Fruit fly (Drosophila melanogaster) whole organism, adult: ENCODE data around the gene CG3038.

ENCODE experiments used
- CG12768 ChIP-seq: fragments of 200-800 bp; sonication (Bioruptor generic); optimal IDR thresholded peaks from 2 replicates; lab custom pipeline; 2017; ENCODE audit warnings: missing biosample characterization, missing genetic modification characterization, mild to moderate bottlenecking, moderate library complexity, missing genetic modification reagents
- CG14711 ChIP-seq: fragments of 200-800 bp; sonication (Bioruptor generic); optimal IDR thresholded peaks from 2 replicates; lab custom pipeline; 2018; ENCODE audit warnings: missing biosample characterization, mild to moderate bottlenecking, missing genetic modification characterization, moderate library complexity
- CG33017 ChIP-seq: fragments of 200-800 bp; sonication (Bioruptor generic); optimal IDR thresholded peaks from 2 replicates; lab custom pipeline; 2018; ENCODE audit warnings: missing biosample characterization, mild to moderate bottlenecking, missing genetic modification characterization, moderate library complexity
- CG5204 ChIP-seq: fragments of 200-800 bp; sonication (Bioruptor generic); optimal IDR thresholded peaks from 2 replicates; lab custom pipeline; 2016; ENCODE audit warnings: missing biosample characterization, missing genetic modification characterization
- CG7045 ChIP-seq: fragments of 200-800 bp; sonication (Bioruptor generic); optimal IDR thresholded peaks from 2 replicates; lab custom pipeline; 2017; ENCODE audit warnings: missing biosample characterization, mild to moderate bottlenecking, missing genetic modification characterization
- CG7101 ChIP-seq: fragments of 200-800 bp; sonication (Bioruptor generic); optimal IDR thresholded peaks from 2 replicates; lab custom pipeline; 2018; ENCODE audit warnings: missing biosample characterization, mild to moderate bottlenecking, missing genetic modification characterization, moderate library complexity
- Clk ChIP-seq: fragments of 200-800 bp; sonication (Bioruptor generic); optimal IDR thresholded peaks from 2 replicates; lab custom pipeline; 2017; ENCODE audit warnings: missing biosample characterization, missing genetic modification characterization
- Hr96 ChIP-seq: fragments of 200-800 bp; sonication (Bioruptor generic); optimal IDR thresholded peaks from 2 replicates; lab custom pipeline; 2016; ENCODE audit warnings: missing biosample characterization, missing genetic modification characterization
- bab1 ChIP-seq: fragments of 200-800 bp; sonication (Bioruptor generic); optimal IDR thresholded peaks from 3 replicates; lab custom pipeline; 2019; ENCODE audit warnings: missing biosample characterization, mild to moderate bottlenecking, missing genetic modification characterization, moderate library complexity
- cic ChIP-seq: fragments of 200-800 bp; sonication (Bioruptor generic); optimal IDR thresholded peaks from 2 replicates; lab custom pipeline; 2017; ENCODE audit warnings: missing biosample characterization, mild to moderate bottlenecking, missing genetic modification characterization, moderate library complexity
- kay ChIP-seq: fragments of 200-800 bp; sonication (Bioruptor generic); peaks from one replicate; lab custom pipeline; 2016; ENCODE audit warnings: missing biosample characterization, missing genetic modification characterization, borderline replicate concordance
- ovo ChIP-seq: fragments of 200-800 bp; sonication (Bioruptor generic); optimal IDR thresholded peaks from 2 replicates; lab custom pipeline; 2016; ENCODE audit warnings: missing biosample characterization, missing genetic modification characterization
- tj ChIP-seq: fragments of 200-800 bp; sonication (Bioruptor generic); optimal IDR thresholded peaks from 3 replicates; lab custom pipeline; 2017; ENCODE audit warnings: missing biosample characterization, mild to moderate bottlenecking, missing genetic modification characterization, moderate library complexity
- toe ChIP-seq: fragments of 200-800 bp; sonication (Bioruptor generic); optimal IDR thresholded peaks from 2 replicates; lab custom pipeline; 2016; ENCODE audit warnings: missing biosample characterization, missing genetic modification characterization

- no peak for TF ChIP-seq ovo
- TF ChIP-seq kay (GFP tag; lab: Kevin White, UChicago) = peak; percentile 72
- no peak for TF ChIP-seq Hr96 (GFP tag; lab: Kevin White, UChicago)
- no peak for TF ChIP-seq CG7045 (GFP tag; lab: Kevin White, UChicago)
- no peak for TF ChIP-seq cic (GFP tag; lab: Kevin White, UChicago)
- TF ChIP-seq Clk (GFP tag; lab: Kevin White, UChicago) = no peak
- no peak for TF ChIP-seq CG7101
- no peak for TF ChIP-seq CG5204 (GFP tag; lab: Kevin White, UChicago)
- TF ChIP-seq tj (GFP tag; lab: Kevin White, UChicago) = no peak
- peak; percentile 91 for TF ChIP-seq CG14711 (tag; lab: Kevin White, UChicago)
- no peak for TF ChIP-seq CG12768 (GFP tag; lab: Kevin White, UChicago)
- TF ChIP-seq CG33017 = no peak
- peak; percentile 45 for TF ChIP-seq bab1 (GFP tag; lab: Kevin White, UChicago)
- TF ChIP-seq toe (GFP tag; lab: Kevin White, UChicago) = no peak
These were observed 9.0 kb upstream of the CG3038 start, which contains the start of gene CG42376 for dm6 chrX:254690-255089.
